Fruit fly (Drosophila melanogaster) whole organism, wandering third instar larva: ENCODE data around the gene CG9257.

Experiments
- Abd-B ChIP-seq: fragments of >200 bp; optimal IDR thresholded peaks from 2 replicates; lab custom pipeline; 2017; ENCODE audit warnings: missing biosample characterization, missing genetic modification characterization
- Hnf4 ChIP-seq: fragments of 200-800 bp; sonication (Bioruptor generic); optimal IDR thresholded peaks from 2 replicates; lab custom pipeline; 2016; ENCODE audit warnings: missing biosample characterization, mild to moderate bottlenecking, missing genetic modification characterization
- Jra ChIP-seq: sonication (Bioruptor generic); optimal IDR thresholded peaks from 2 replicates; lab custom pipeline; 2016; ENCODE audit warnings: missing biosample characterization, missing genetic modification characterization
- OdsH ChIP-seq: fragments of 200-800 bp; sonication (Bioruptor generic); optimal IDR thresholded peaks from 2 replicates; lab custom pipeline; 2016; ENCODE audit warnings: missing biosample characterization, mild to moderate bottlenecking, missing genetic modification characterization
- Vsx2 ChIP-seq: fragments of 200-300, 225-300 bp; sonication (Bioruptor generic); optimal IDR thresholded peaks from 2 replicates; lab custom pipeline; 2018; ENCODE audit warnings: missing biosample characterization, missing genetic modification characterization; ENCODE audit not compliant: partially characterized antibody
- br ChIP-seq: fragments of 200-800 bp; sonication (Bioruptor generic); optimal IDR thresholded peaks from 2 replicates; lab custom pipeline; 2016; ENCODE audit warnings: missing biosample characterization, missing genetic modification characterization
- h ChIP-seq: fragments of 200-800 bp; sonication (Bioruptor generic); optimal IDR thresholded peaks from 3 replicates; lab custom pipeline; 2016; ENCODE audit warnings: missing biosample characterization, mild to moderate bottlenecking, missing genetic modification characterization
- sage ChIP-seq: fragments of 200-800 bp; sonication (Bioruptor generic); optimal IDR thresholded peaks from 2 replicates; lab custom pipeline; 2016; ENCODE audit warnings: missing biosample characterization, mild to moderate bottlenecking, missing genetic modification characterization
- usp ChIP-seq: fragments of >200 bp; optimal IDR thresholded peaks from 2 replicates; lab custom pipeline; 2017; ENCODE audit warnings: missing biosample characterization, missing genetic modification characterization

DNA sequence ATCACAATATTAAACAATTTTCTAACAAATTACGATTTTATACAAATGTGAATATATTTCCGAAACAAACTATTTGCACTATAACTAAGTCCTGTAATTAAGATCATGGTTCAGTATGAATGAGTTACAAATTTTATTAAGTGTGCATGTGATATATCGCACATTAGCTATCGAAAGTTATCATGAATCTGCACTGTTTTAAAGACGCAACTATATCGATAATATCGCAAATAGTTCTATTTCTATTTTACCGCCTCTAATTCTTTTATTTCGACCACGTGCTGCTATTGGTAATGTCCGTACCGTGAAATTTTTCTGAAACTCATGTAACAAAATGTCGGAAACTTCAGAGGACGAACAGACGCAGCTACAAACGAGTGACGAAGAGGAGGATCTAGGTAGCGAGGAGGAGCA, 40.4 kb downstream of the CG9257 start, which contains the start of gene pths:
- TF ChIP-seq Abd-B (no peak), Jra (GFP tag; lab: Kevin White, UChicago) (peak; percentile 37), Vsx2 (GFP tag; lab: Kevin White, UChicago) (no peak), usp (GFP tag; lab: Kevin White, UChicago) (no peak), OdsH (GFP tag; lab: Kevin White, UChicago) (no peak), br (GFP tag; lab: Kevin White, UChicago) (no peak), Hnf4 (GFP tag; lab: Kevin White, UChicago) (peak; percentile 49), h (GFP tag; lab: Kevin White, UChicago) (no peak), sage (GFP tag; lab: Kevin White, UChicago) (no peak)
